Worm (Caenorhabditis elegans): ENCODE results near the gene C07B5.4.

Gene C07B5.4

DNA sequence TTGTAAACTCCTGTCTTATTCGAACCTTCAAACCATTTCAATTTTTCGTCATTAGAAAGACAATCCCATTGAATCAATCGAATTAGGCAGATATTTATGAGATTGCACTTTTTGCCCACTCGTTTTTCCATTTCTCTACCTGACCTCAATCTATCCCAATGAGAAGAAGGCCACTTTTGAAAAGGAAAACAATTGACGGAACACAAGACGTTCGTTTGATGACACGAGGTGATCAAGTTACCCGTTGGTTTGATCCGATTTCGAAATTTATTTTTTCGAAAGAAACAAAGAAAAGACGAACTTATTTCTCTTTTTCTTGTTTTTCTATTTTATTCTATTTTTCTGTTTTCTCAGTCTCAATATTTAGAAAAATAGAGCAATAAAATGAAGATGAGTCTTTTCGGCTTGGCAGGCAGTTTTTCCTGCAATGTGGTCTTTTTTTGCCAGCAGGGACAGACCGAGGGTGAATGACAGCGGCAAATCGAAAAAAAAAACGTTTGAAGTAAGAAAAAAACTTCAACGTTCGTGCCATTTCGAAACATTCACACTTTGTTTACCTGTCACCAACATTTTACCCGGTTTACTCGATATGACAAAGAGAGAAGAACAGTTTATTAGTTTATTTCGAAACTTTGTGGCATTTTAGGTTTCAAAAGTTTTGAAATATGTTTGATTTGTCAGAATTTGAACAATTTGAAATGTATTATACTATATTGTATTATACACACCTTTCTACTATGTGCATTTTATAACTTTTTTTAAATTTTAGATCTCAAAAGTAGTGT is 18.7 kb downstream of the C07B5.4 start:
- TF ChIP-seq fkh-10 (GFP tag; optimal IDR thresholded peaks at IDR 0.05): no peak
- TF ChIP-seq nhr-6 (tag; optimal IDR thresholded peaks at IDR 0.05): no peak
- no peak for TF ChIP-seq mxl-3 (GFP tag; optimal IDR thresholded peaks at IDR 0.05)
- TF ChIP-seq egl-27 (tag; optimal IDR thresholded peaks at IDR 0.05): no peak
- no peak for TF ChIP-seq nhr-41 (GFP tag; IDR thresholded peaks at IDR 0.05)
- no peak for TF ChIP-seq unc-39 (tag; optimal IDR thresholded peaks at IDR 0.05)
- TF ChIP-seq T26A8.4 (GFP tag; IDR thresholded peaks at IDR 0.05): no peak
- no peak for TF ChIP-seq ztf-11 (tag; optimal IDR thresholded peaks at IDR 0.05)
- TF ChIP-seq aha-1 (tag): peak; percentile 80
- TF ChIP-seq nhr-76 (tag; optimal IDR thresholded peaks at IDR 0.05): no peak
- peak in 1 of 2 experiments; percentile 18 for TF ChIP-seq daf-16 (GFP tag; optimal IDR thresholded peaks at IDR 0.05)
- no peak for TF ChIP-seq daf-16 (tag; optimal IDR thresholded peaks at IDR 0.05)
- TF ChIP-seq lin-1 (GFP tag; IDR thresholded peaks at IDR 0.05): no peak
- no peak for TF ChIP-seq ceh-32 (tag; optimal IDR thresholded peaks at IDR 0.05; ENCODE audit: poor library complexity)
- TF ChIP-seq hlh-30 (tag; optimal IDR thresholded peaks at IDR 0.05; ENCODE audit: insufficient read depth): peak; percentile 66
- no peak for TF ChIP-seq dmd-9 (GFP tag; IDR thresholded peaks at IDR 0.05)
- TF ChIP-seq Y105C5A.15 (GFP tag; IDR thresholded peaks at IDR 0.05): no peak
- no peak for TF ChIP-seq pha-4 (GFP tag; IDR thresholded peaks at IDR 0.05)
- peak; percentile 15 for TF ChIP-seq pha-4 (tag; optimal IDR thresholded peaks at IDR 0.05)
- no peak for TF ChIP-seq ceh-82 (tag; optimal IDR thresholded peaks at IDR 0.05)
- no peak for TF ChIP-seq nhr-111 (GFP tag; optimal IDR thresholded peaks at IDR 0.05)
- no peak for TF ChIP-seq dmd-8 (GFP tag; IDR thresholded peaks at IDR 0.05)
- TF ChIP-seq nhr-25 (tag; optimal IDR thresholded peaks at IDR 0.05; ENCODE audit: borderline replicate concordance, insufficient read depth): no peak
- no peak for TF ChIP-seq spr-1 (tag; optimal IDR thresholded peaks at IDR 0.05)
- no peak for TF ChIP-seq F49E8.2 (tag; optimal IDR thresholded peaks at IDR 0.05; ENCODE audit: borderline replicate concordance)
- no peak for TF ChIP-seq zag-1 (tag; optimal IDR thresholded peaks at IDR 0.05)
- TF ChIP-seq unc-62 (GFP tag; optimal IDR thresholded peaks at IDR 0.05 in 1 of 2): peak in 1 of 2 experiments; percentile 25
- no peak for TF ChIP-seq unc-62 (tag; optimal IDR thresholded peaks at IDR 0.05)
- no peak for TF ChIP-seq dmd-6 (GFP tag; IDR thresholded peaks at IDR 0.05)
- no peak for TF ChIP-seq zfp-3 (GFP tag; conservative IDR thresholded peaks at IDR 0.05)

DNA sequence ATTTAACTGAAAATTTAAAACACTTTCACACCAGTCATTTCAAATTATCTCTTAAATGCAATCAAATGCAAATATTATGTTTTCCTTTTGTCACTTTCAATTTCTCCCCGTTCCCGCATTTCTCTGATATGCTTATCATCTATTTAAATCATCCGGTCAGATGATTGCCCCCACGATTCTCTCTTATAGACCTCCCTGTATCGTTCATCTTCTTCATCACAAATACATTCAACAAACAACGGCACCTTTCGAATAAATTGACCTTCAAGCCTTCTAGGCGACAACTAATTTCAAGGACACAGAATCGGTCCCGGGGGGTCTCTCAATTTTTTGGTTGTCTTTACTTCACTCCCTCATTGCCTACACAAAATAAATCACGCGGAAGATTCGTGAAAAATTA is 19.4 kb downstream of the C07B5.4 start:
- TF ChIP-seq ceh-28 (tag; optimal IDR thresholded peaks at IDR 0.05): no peak
- peak; percentile 67 for TF ChIP-seq nhr-28 (tag; optimal IDR thresholded peaks at IDR 0.05)
- TF ChIP-seq egl-27 (tag; optimal IDR thresholded peaks at IDR 0.05): no peak
- no peak for TF ChIP-seq daf-19 (GFP tag; conservative IDR thresholded peaks at IDR 0.05)
- TF ChIP-seq F10B5.3 (tag; optimal IDR thresholded peaks at IDR 0.05): no peak
- no peak for TF ChIP-seq zag-1 (tag; optimal IDR thresholded peaks at IDR 0.05)
- TF ChIP-seq ZK337.2 (GFP tag; IDR thresholded peaks at IDR 0.05): no peak
- peak; percentile 19 for TF ChIP-seq nhr-6 (tag; optimal IDR thresholded peaks at IDR 0.05)
- TF ChIP-seq nhr-102 (tag; optimal IDR thresholded peaks at IDR 0.05): no peak
- TF ChIP-seq mes-2 (tag; optimal IDR thresholded peaks at IDR 0.05; ENCODE audit: poor library complexity, severe bottlenecking): peak; percentile 32
- TF ChIP-seq lir-3 (tag; optimal IDR thresholded peaks at IDR 0.05): no peak
- TF ChIP-seq nhr-237 (tag; optimal IDR thresholded peaks at IDR 0.05): no peak
- peak; percentile 6 for TF ChIP-seq nhr-25 (tag; optimal IDR thresholded peaks at IDR 0.05; ENCODE audit: borderline replicate concordance, insufficient read depth)
- no peak for TF ChIP-seq aly-2 (tag; optimal IDR thresholded peaks at IDR 0.05)
- TF ChIP-seq ceh-20 (GFP tag; IDR thresholded peaks at IDR 0.05): no peak
- TF ChIP-seq nhr-10 (tag; optimal IDR thresholded peaks at IDR 0.05): no peak
- peak; percentile 32 for TF ChIP-seq hlh-11 (tag; optimal IDR thresholded peaks at IDR 0.05)
- TF ChIP-seq dmd-9 (GFP tag; IDR thresholded peaks at IDR 0.05): no peak
- TF ChIP-seq daf-16 (GFP tag; optimal IDR thresholded peaks at IDR 0.05): no peak
- peak; percentile 14 for TF ChIP-seq daf-16 (tag; optimal IDR thresholded peaks at IDR 0.05)
- TF ChIP-seq dve-1 (tag; optimal IDR thresholded peaks at IDR 0.05; ENCODE audit: insufficient read depth): peak; percentile 5
- no peak for TF ChIP-seq D1046.2 (GFP tag; IDR thresholded peaks at IDR 0.05)
- no peak for TF ChIP-seq saeg-2 (GFP tag; IDR thresholded peaks at IDR 0.05)
- no peak for TF ChIP-seq ceh-44 (GFP tag; IDR thresholded peaks at IDR 0.05)
- no peak for TF ChIP-seq F26F4.8 (GFP tag; conservative IDR thresholded peaks at IDR 0.05)
- TF ChIP-seq nhr-42 (GFP tag; IDR thresholded peaks at IDR 0.05): no peak
- peak; percentile 3 for TF ChIP-seq mxl-3 (GFP tag; optimal IDR thresholded peaks at IDR 0.05)
- no peak for TF ChIP-seq fos-1 (tag; optimal IDR thresholded peaks at IDR 0.05)
- TF ChIP-seq hlh-30 (tag; optimal IDR thresholded peaks at IDR 0.05; ENCODE audit: insufficient read depth): peak; percentile 46
- TF ChIP-seq T26A8.4 (GFP tag; IDR thresholded peaks at IDR 0.05): no peak

Data from whole organism, L4 larva.